Worm (Caenorhabditis elegans): ENCODE data around the gene C45H4.13.

C45H4.13 gene

ce11 chrV:2177307-2177764 lies 26.6 kb upstream of the C45H4.13 start, which contains the start of gene srbc-17:
Gene srbc-17 (plus strand): TSS chrV:2177714.
- TF ChIP-seq ceh-6 (GFP tag; optimal IDR thresholded peaks at IDR 0.05) (no peak), pag-3 (tag; optimal IDR thresholded peaks at IDR 0.05; ENCODE audit: borderline replicate concordance) (no peak), fax-1 (tag; optimal IDR thresholded peaks at IDR 0.05) (no peak), nhr-232 (tag; optimal IDR thresholded peaks at IDR 0.05) (no peak), C08G9.2 (tag; optimal IDR thresholded peaks at IDR 0.05) (no peak)

- no peak for TF ChIP-seq tbx-7 (tag; optimal IDR thresholded peaks at IDR 0.05)
- no peak for TF ChIP-seq unc-3 (GFP tag; conservative IDR thresholded peaks at IDR 0.05)
- no peak for TF ChIP-seq unc-3 (tag; optimal IDR thresholded peaks at IDR 0.05)
- no peak for TF ChIP-seq ceh-9 (tag; optimal IDR thresholded peaks at IDR 0.05)
- no peak for TF ChIP-seq ceh-14 (tag; optimal IDR thresholded peaks at IDR 0.05)
- no peak for TF ChIP-seq sox-4 (tag; optimal IDR thresholded peaks at IDR 0.05)
- TF ChIP-seq unc-55 (GFP tag; optimal IDR thresholded peaks at IDR 0.05), result no peak
- TF ChIP-seq elt-2 (tag; optimal IDR thresholded peaks at IDR 0.05), result no peak
- TF ChIP-seq zip-5 (tag; optimal IDR thresholded peaks at IDR 0.05), result no peak
- no peak for TF ChIP-seq mec-3 (tag; optimal IDR thresholded peaks at IDR 0.05; ENCODE audit: borderline replicate concordance)
- TF ChIP-seq eyg-1 (tag; optimal IDR thresholded peaks at IDR 0.05), result no peak
- no peak for TF ChIP-seq dve-1 (tag; optimal IDR thresholded peaks at IDR 0.05)
- no peak for TF ChIP-seq nhr-232 (tag; optimal IDR thresholded peaks at IDR 0.05)
- no peak for TF ChIP-seq pros-1 (tag; optimal IDR thresholded peaks at IDR 0.05)
- no peak for TF ChIP-seq ceh-6 (GFP tag; optimal IDR thresholded peaks at IDR 0.05)
- no peak for TF ChIP-seq fkh-10 (GFP tag; optimal IDR thresholded peaks at IDR 0.05)
- TF ChIP-seq rnt-1 (tag; optimal IDR thresholded peaks at IDR 0.05), result no peak
These were observed 24.5 kb upstream of the C45H4.13 start, which contains the start of gene C45H4.18 for ce11 chrV:2175242-2175641. Gene C45H4.18 (plus strand): TSS chrV:2175542.

- no peak for TF ChIP-seq Y22D7AL.16 (tag; optimal IDR thresholded peaks at IDR 0.05)
These were observed 23.7 kb upstream of the C45H4.13 start for ce11 chrV:2174465-2174864.

ce11 chrV:2166679-2167078 lies 15.9 kb upstream of the C45H4.13 start, which contains the start of gene srbc-19:
Gene srbc-19 (minus strand): TSS chrV:2166779.
- no peak for TF ChIP-seq pax-1 (tag; optimal IDR thresholded peaks at IDR 0.05)
- no peak for TF ChIP-seq hlh-13 (GFP tag; optimal IDR thresholded peaks at IDR 0.05)
- TF ChIP-seq ceh-22 (tag; optimal IDR thresholded peaks at IDR 0.05), result no peak
- TF ChIP-seq che-1 (tag; optimal IDR thresholded peaks at IDR 0.05), result no peak
- TF ChIP-seq ahr-1 (tag; optimal IDR thresholded peaks at IDR 0.05), result no peak
- no peak for TF ChIP-seq ceh-14 (tag; optimal IDR thresholded peaks at IDR 0.05)
- TF ChIP-seq fkh-10 (GFP tag; optimal IDR thresholded peaks at IDR 0.05), result no peak
- TF ChIP-seq dve-1 (tag; optimal IDR thresholded peaks at IDR 0.05), result no peak
- TF ChIP-seq nhr-232 (tag; optimal IDR thresholded peaks at IDR 0.05), result no peak
- no peak for TF ChIP-seq pat-9 (tag; optimal IDR thresholded peaks at IDR 0.05)

- TF ChIP-seq zip-5 (tag; optimal IDR thresholded peaks at IDR 0.05) (no peak), hlh-6 (tag; optimal IDR thresholded peaks at IDR 0.05) (no peak), ahr-1 (tag; optimal IDR thresholded peaks at IDR 0.05) (no peak), nhr-11 (tag; optimal IDR thresholded peaks at IDR 0.05) (no peak), lim-6 (tag; optimal IDR thresholded peaks at IDR 0.05) (no peak), elt-2 (tag; optimal IDR thresholded peaks at IDR 0.05) (no peak), hlh-30 (tag; optimal IDR thresholded peaks at IDR 0.05; ENCODE audit: insufficient read depth) (no peak), che-1 (tag; optimal IDR thresholded peaks at IDR 0.05) (no peak)
These were observed 13.0 kb upstream of the C45H4.13 start, which contains the start of gene str-255 for ce11 chrV:2163735-2164134. Gene str-255 (minus strand): TSS chrV:2163835.

- no peak for TF ChIP-seq nfya-1 (tag; optimal IDR thresholded peaks at IDR 0.05)
These were observed 8.6 kb upstream of the C45H4.13 start, which contains the start of gene C45H4.14 for ce11 chrV:2159331-2159730. Gene C45H4.14 (minus strand): TSS chrV:2159431.

All from whole organism, late embryonic.